Fruit fly (Drosophila melanogaster) whole organism, pupa: ENCODE data around the gene Mcm5.

Source experiments
- CG4496 ChIP-seq: fragments of 200-800 bp; sonication (Bioruptor generic); IDR thresholded peaks from 3 replicates; pipeline ENCODE4 v1.3.6; 2022; ENCODE audit warnings: missing biosample characterization, missing genetic modification characterization
- CG8159 ChIP-seq: fragments of 200-800 bp; sonication (Bioruptor generic); optimal IDR thresholded peaks from 3 replicates; lab custom pipeline; 2018; ENCODE audit warnings: missing biosample characterization, mild to moderate bottlenecking, missing genetic modification characterization, moderate library complexity
- CG8301 ChIP-seq: fragments of 200-800 bp; sonication (Bioruptor generic); optimal IDR thresholded peaks from 2 replicates; lab custom pipeline; 2018; ENCODE audit warnings: missing biosample characterization, mild to moderate bottlenecking, missing genetic modification characterization
- EcR ChIP-seq: fragments of 200-800 bp; sonication (Bioruptor generic); optimal IDR thresholded peaks from 3 replicates; lab custom pipeline; 2019; ENCODE audit warnings: missing biosample characterization, missing genetic modification characterization, mild to moderate bottlenecking, moderate library complexity, missing genetic modification reagents
- Pif1A ChIP-seq: fragments of 200-800 bp; sonication (Bioruptor generic); optimal IDR thresholded peaks from 3 replicates; lab custom pipeline; 2016; ENCODE audit warnings: missing biosample characterization, missing genetic modification characterization
- Pif1B ChIP-seq: fragments of 200-800 bp; sonication (Bioruptor generic); optimal IDR thresholded peaks from 3 replicates; lab custom pipeline; 2016; ENCODE audit warnings: missing biosample characterization, missing genetic modification characterization
- Snoo ChIP-seq: fragments of 200-800 bp; sonication (Bioruptor generic); optimal IDR thresholded peaks from 3 replicates; lab custom pipeline; 2017; ENCODE audit warnings: missing biosample characterization, mild to moderate bottlenecking, missing genetic modification characterization, inconsistent platforms

DNA sequence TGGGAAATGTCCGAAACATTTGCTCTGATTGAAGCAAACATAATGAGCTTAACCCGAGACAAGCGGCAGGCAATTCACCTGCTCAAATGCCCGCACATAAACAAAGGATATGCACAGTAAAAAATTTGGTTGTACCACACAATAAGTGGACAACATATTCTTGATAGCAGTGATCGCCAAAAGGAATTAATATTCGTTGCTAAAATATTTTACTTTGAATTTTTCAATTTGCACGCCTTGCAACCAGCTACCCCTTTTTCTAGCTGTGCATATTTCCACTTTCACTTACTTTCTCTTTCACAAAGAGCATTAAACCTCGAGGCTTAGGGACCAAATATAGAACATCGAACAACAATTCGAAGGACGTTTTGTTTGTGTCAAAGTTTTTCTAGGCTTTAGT lies 40.7 kb upstream of the Mcm5 start:
- no peak for TF ChIP-seq Snoo
- TF ChIP-seq Pif1A (GFP tag; lab: Kevin White, UChicago): no peak
- no peak for TF ChIP-seq Pif1B (GFP tag; lab: Kevin White, UChicago)
- no peak for TF ChIP-seq CG8301 (tag; lab: Kevin White, UChicago)
- TF ChIP-seq CG4496 (GFP tag; lab: Robert Waterston, UW): no peak
- no peak for TF ChIP-seq EcR (GFP tag; lab: Kevin White, UChicago)
- TF ChIP-seq CG8159: no peak
